Worm (Caenorhabditis elegans) whole organism, young adult: Measurements from ENCODE around the gene grl-9.

ENCODE experiments used
- B0019.2 ChIP-seq: fragments of 200-800 bp; sonication (Bioruptor generic); conservative IDR thresholded peaks from 2 replicates; pipeline ENCODE4 v1.3.6; 2022; ENCODE audit warnings: missing genetic modification reagents, missing genetic modification characterization, missing compliant biosample characterization
- B0336.3 ChIP-seq: fragments of 200-800 bp; sonication (Bioruptor generic); IDR thresholded peaks from 2 replicates; pipeline ENCODE4 v1.3.6; 2022; ENCODE audit warnings: missing genetic modification characterization, missing compliant biosample characterization
- C06A6.2 ChIP-seq: fragments of 200-800 bp; sonication (Bioruptor generic); conservative IDR thresholded peaks from 2 replicates; pipeline ENCODE4 v1.3.6; 2022; ENCODE audit warnings: missing genetic modification characterization, missing compliant biosample characterization
- F22D6.2 ChIP-seq: sonication (generic microtip); optimal IDR thresholded peaks from 2 replicates; lab custom pipeline; 2016; ENCODE audit warnings: mild to moderate bottlenecking, missing genetic modification characterization, missing compliant biosample characterization
- F39B2.1 ChIP-seq: fragments of 200-800 bp; sonication (Bioruptor generic); IDR thresholded peaks from 2 replicates; pipeline ENCODE4 v1.3.6; 2022; ENCODE audit warnings: missing genetic modification reagents, missing genetic modification characterization, missing compliant biosample characterization
- F49E8.2 ChIP-seq: sonication (generic microtip); optimal IDR thresholded peaks from 3 replicates; lab custom pipeline; 2017; ENCODE audit warnings: missing genetic modification characterization, mild to moderate bottlenecking, missing compliant biosample characterization, antibody characterized with exemption, moderate library complexity; ENCODE audit not compliant: insufficient read depth
- F52B5.7 ChIP-seq: sonication (generic microtip); optimal IDR thresholded peaks from 2 replicates; lab custom pipeline; 2016; ENCODE audit warnings: mild to moderate bottlenecking, missing genetic modification characterization, missing compliant biosample characterization
- K11D2.4 ChIP-seq: fragments of 200-800 bp; sonication (Bioruptor generic); IDR thresholded peaks from 2 replicates; pipeline ENCODE4 v1.3.6; 2022; ENCODE audit warnings: missing genetic modification reagents, missing genetic modification characterization, missing compliant biosample characterization
- K12H6.12 ChIP-seq: fragments of 200-800 bp; sonication (Bioruptor generic); optimal IDR thresholded peaks from 2 replicates; lab custom pipeline; 2018; ENCODE audit warnings: mild to moderate bottlenecking, missing genetic modification characterization, missing compliant biosample characterization
- Y56A3A.18 ChIP-seq: fragments of 200-800 bp; sonication (Bioruptor generic); IDR thresholded peaks from 2 replicates; pipeline ENCODE4 v1.3.6; 2022; ENCODE audit warnings: missing genetic modification reagents, missing genetic modification characterization, missing compliant biosample characterization
- atf-7 ChIP-seq: sonication (generic microtip); optimal IDR thresholded peaks from 2 replicates; lab custom pipeline; 2017; ENCODE audit warnings: mild to moderate bottlenecking, missing genetic modification characterization, missing compliant biosample characterization
- attf-3 ChIP-seq: fragments of 200-800 bp; sonication (Bioruptor generic); conservative IDR thresholded peaks from 2 replicates; pipeline ENCODE4 v1.3.6; 2022; ENCODE audit warnings: missing genetic modification reagents, missing genetic modification characterization, missing compliant biosample characterization
- attf-6 ChIP-seq: fragments of 200-800 bp; sonication (Bioruptor generic); IDR thresholded peaks from 2 replicates; pipeline ENCODE4 v1.3.6; 2022; ENCODE audit warnings: missing genetic modification reagents, missing genetic modification characterization, missing compliant biosample characterization
- ceh-58 ChIP-seq: fragments of 200-800 bp; sonication (Bioruptor generic); IDR thresholded peaks from 2 replicates; pipeline ENCODE4 v1.3.6; 2022; ENCODE audit warnings: missing genetic modification characterization, missing compliant biosample characterization
- dpff-1 ChIP-seq: sonication (generic microtip); optimal IDR thresholded peaks from 2 replicates; lab custom pipeline; 2017; ENCODE audit warnings: mild to moderate bottlenecking, missing genetic modification characterization, missing compliant biosample characterization
- ets-4 ChIP-seq: fragments of 200-800 bp; sonication (Bioruptor generic); optimal IDR thresholded peaks from 2 replicates; lab custom pipeline; 2018; ENCODE audit warnings: mild to moderate bottlenecking, missing genetic modification characterization, missing compliant biosample characterization
- fkh-3 ChIP-seq: sonication (generic microtip); optimal IDR thresholded peaks from 2 replicates; lab custom pipeline; 2016; ENCODE audit warnings: mild to moderate bottlenecking, missing genetic modification characterization, missing compliant biosample characterization
- gei-17 ChIP-seq: fragments of 200-800 bp; sonication (Bioruptor generic); optimal IDR thresholded peaks from 2 replicates; lab custom pipeline; 2018; ENCODE audit warnings: mild to moderate bottlenecking, missing genetic modification characterization, missing compliant biosample characterization
- hlh-26 ChIP-seq: fragments of 200-800 bp; sonication (Bioruptor generic); conservative IDR thresholded peaks from 2 replicates; pipeline ENCODE4 v1.3.6; 2022; ENCODE audit warnings: missing genetic modification reagents, missing genetic modification characterization, missing compliant biosample characterization
- hmg-1.2 ChIP-seq: fragments of 200-800 bp; sonication (Bioruptor generic); IDR thresholded peaks from 2 replicates; pipeline ENCODE4 v1.3.6; 2022; ENCODE audit warnings: missing genetic modification reagents, missing genetic modification characterization, missing compliant biosample characterization
- lag-1 ChIP-seq: fragments of 200-800 bp; sonication (Bioruptor generic); IDR thresholded peaks from 2 replicates; pipeline ENCODE4 v1.3.6; 2022; ENCODE audit warnings: missing genetic modification reagents, missing genetic modification characterization, missing compliant biosample characterization
- let-526 ChIP-seq: fragments of 200-800 bp; sonication (Bioruptor generic); IDR thresholded peaks from 2 replicates; pipeline ENCODE4 v1.3.6; 2022; ENCODE audit warnings: missing genetic modification reagents, missing genetic modification characterization, missing compliant biosample characterization
- lin-26 ChIP-seq: fragments of 200-800 bp; sonication (Bioruptor generic); IDR thresholded peaks from 2 replicates; pipeline ENCODE4 v1.3.6; 2022; ENCODE audit warnings: missing genetic modification reagents, missing genetic modification characterization, missing compliant biosample characterization
- lin-35 ChIP-seq, 3 experiments: fragments of 150-350 bp in 2 of 3; sonication (generic microtip) in 1 of 3; optimal IDR thresholded peaks; 2 replicates each; lab custom pipeline; 2014 to 2018; ENCODE audit warnings: missing biosample characterization in 3 of 3, missing genetic modification characterization in 3 of 3, missing genetic modification reagents in 3 of 3
- lir-1 ChIP-seq: fragments of 200-800 bp; sonication (Bioruptor generic); conservative IDR thresholded peaks from 2 replicates; pipeline ENCODE4 v1.3.6; 2022; ENCODE audit warnings: missing genetic modification reagents, missing genetic modification characterization, missing compliant biosample characterization
- lsl-1 ChIP-seq: fragments of 200-800 bp; sonication (Bioruptor generic); optimal IDR thresholded peaks from 2 replicates; lab custom pipeline; 2018; ENCODE audit warnings: mild to moderate bottlenecking, missing genetic modification characterization, moderate library complexity, missing compliant biosample characterization
- madf-3 ChIP-seq: fragments of 200-800 bp; sonication (Bioruptor generic); IDR thresholded peaks from 2 replicates; pipeline ENCODE4 v1.3.6; 2022; ENCODE audit warnings: missing genetic modification reagents, missing genetic modification characterization, missing compliant biosample characterization
- mcd-1 ChIP-seq: fragments of 200-800 bp; sonication (Bioruptor generic); IDR thresholded peaks from 2 replicates; pipeline ENCODE4 v1.3.6; 2022; ENCODE audit warnings: missing genetic modification reagents, missing genetic modification characterization, missing compliant biosample characterization
- nfyb-1 ChIP-seq: fragments of 200-800 bp; sonication (Bioruptor generic); IDR thresholded peaks from 2 replicates; pipeline ENCODE4 v1.3.6; 2022; ENCODE audit warnings: missing genetic modification reagents, missing genetic modification characterization, missing compliant biosample characterization
- nhr-27 ChIP-seq: fragments of 200-800 bp; sonication (Bioruptor generic); optimal IDR thresholded peaks from 2 replicates; lab custom pipeline; 2018; ENCODE audit warnings: mild to moderate bottlenecking, missing genetic modification characterization, moderate library complexity, missing compliant biosample characterization
- pbrm-1 ChIP-seq: fragments of 200-800 bp; sonication (Bioruptor generic); IDR thresholded peaks from 2 replicates; pipeline ENCODE4 v1.3.6; 2022; ENCODE audit warnings: missing genetic modification reagents, missing genetic modification characterization, missing compliant biosample characterization
- pha-4 ChIP-seq: fragments of 150-350 bp; sonication (generic microtip); optimal IDR thresholded peaks from 2 replicates; lab custom pipeline; 2014; ENCODE audit warnings: missing biosample characterization, missing genetic modification reagents, missing genetic modification characterization
- rcor-1 ChIP-seq: fragments of 200-800 bp; sonication (Bioruptor generic); IDR thresholded peaks from 2 replicates; pipeline ENCODE4 v1.3.6; 2022; ENCODE audit warnings: missing genetic modification reagents, missing genetic modification characterization, missing compliant biosample characterization
- rpc-1 ChIP-seq, 2 experiments: fragments of 150-350 bp in 1 of 2; sonication (generic microtip) in 1 of 2; optimal IDR thresholded peaks; 2 replicates each; lab custom pipeline; 2014 to 2018; ENCODE audit warnings: missing biosample characterization in 1 of 2, missing genetic modification characterization in 1 of 2, missing genetic modification reagents in 1 of 2, missing genotype in 1 of 2
- snpc-4 ChIP-seq, 5 experiments: fragments of 150-350 bp in 1 of 5; sonication (generic microtip) in 4 of 5; optimal IDR thresholded peaks; 2 replicates each; lab custom pipeline; 2014 to 2018; ENCODE audit warnings: missing genetic modification characterization in 5 of 5, missing biosample characterization in 3 of 5, antibody characterized with exemption in 2 of 5, mild to moderate bottlenecking in 2 of 5, missing compliant biosample characterization in 2 of 5, missing genotype in 2 of 5, moderate library complexity in 2 of 5, missing genetic modification reagents in 1 of 5
- somi-1 ChIP-seq: fragments of 200-800 bp; sonication (Bioruptor generic); optimal IDR thresholded peaks from 2 replicates; lab custom pipeline; 2018; ENCODE audit warnings: mild to moderate bottlenecking, missing genetic modification characterization, missing compliant biosample characterization
- sptf-2 ChIP-seq: fragments of 200-800 bp; sonication (Bioruptor generic); optimal IDR thresholded peaks from 2 replicates; lab custom pipeline; 2018; ENCODE audit warnings: mild to moderate bottlenecking, missing genetic modification characterization, missing compliant biosample characterization
- ztf-22 ChIP-seq: fragments of 200-800 bp; sonication (Bioruptor generic); optimal IDR thresholded peaks from 2 replicates; lab custom pipeline; 2018; ENCODE audit warnings: mild to moderate bottlenecking, missing genetic modification characterization, moderate library complexity, missing compliant biosample characterization
- ztf-25 ChIP-seq: fragments of 200-800 bp; sonication (Bioruptor generic); IDR thresholded peaks from 2 replicates; pipeline ENCODE4 v1.3.6; 2022; ENCODE audit warnings: missing genetic modification reagents, missing genetic modification characterization, missing compliant biosample characterization

grl-9 gene

DNA sequence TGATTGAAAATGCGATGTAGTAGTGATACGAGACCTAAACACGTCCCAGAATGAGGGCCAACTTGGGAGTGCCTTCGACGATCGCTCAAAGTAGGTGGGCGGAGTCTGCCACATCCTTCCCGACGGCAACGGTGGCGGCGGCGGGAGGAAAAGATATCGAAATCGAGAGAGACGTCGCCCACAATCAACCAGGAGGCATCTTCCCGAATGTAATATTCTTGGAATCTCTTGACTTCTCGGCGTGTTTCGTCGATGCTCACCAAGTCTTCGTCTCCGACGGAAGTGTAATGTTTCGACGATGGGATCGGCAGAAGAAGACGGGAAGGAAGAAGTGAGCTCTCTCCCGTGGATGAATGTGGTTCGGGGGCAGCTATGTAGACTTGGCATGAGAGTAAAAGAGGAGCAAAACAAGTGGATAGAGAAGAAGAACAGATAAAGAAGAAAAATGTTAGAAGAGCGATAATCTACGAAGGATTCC, 37.0 kb upstream of the grl-9 start, which contains the start of the genes T25F10.1 and clik-1:
TSS of gene T25F10.1 (plus strand) at position 51 of the 478 bp plus-strand sequence.
TSS of gene clik-1 (minus strand) at position 281 of the 478 bp plus-strand sequence.
- TF ChIP-seq madf-3 (GFP tag; lab: Robert Waterston, UW) (no peak), lir-1 (GFP tag; lab: Robert Waterston, UW) (no peak), somi-1 (GFP tag; lab: Kevin White, UChicago) (no peak), B0336.3 (GFP tag; lab: Robert Waterston, UW) (no peak), ets-4 (GFP tag; lab: Kevin White, UChicago) (no peak), K11D2.4 (GFP tag; lab: Robert Waterston, UW) (no peak), hlh-26 (no peak), fkh-3 (tag; lab: Kevin White, UChicago) (no peak), ceh-58 (GFP tag; lab: Robert Waterston, UW) (no peak), dpff-1 (tag; lab: Kevin White, UChicago) (no peak), let-526 (GFP tag; lab: Robert Waterston, UW) (no peak), gei-17 (no peak), sptf-2 (GFP tag; lab: Kevin White, UChicago) (no peak), F52B5.7 (tag; lab: Kevin White, UChicago) (no peak), rpc-1 (optimal IDR thresholded peaks at IDR 0.05; lab: Kevin White, UChicago) (no peak), rpc-1 (tag; optimal IDR thresholded peaks at IDR 0.05; lab: Kevin White, UChicago) (no peak)

DNA sequence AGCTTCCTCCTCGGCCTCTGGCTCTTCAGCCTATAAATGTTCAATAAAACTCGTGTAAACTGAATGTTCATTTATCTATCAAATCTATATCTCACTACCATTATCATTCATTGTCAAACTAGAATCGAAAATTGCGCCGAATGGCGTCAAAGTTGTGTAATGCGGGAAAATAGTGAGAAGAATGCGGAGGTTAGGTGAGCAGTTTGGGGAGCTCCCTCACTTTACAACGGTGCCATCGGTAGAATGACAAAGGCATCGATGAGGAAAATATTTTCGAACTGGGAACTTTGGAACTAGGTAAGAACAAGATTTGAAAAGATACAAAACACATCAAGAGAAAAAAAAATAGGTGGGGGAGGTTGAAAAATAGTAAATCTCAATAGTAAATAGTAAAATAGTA, 36.1 kb upstream of the grl-9 start:
- no peak for TF ChIP-seq mcd-1 (GFP tag; lab: Robert Waterston, UW)
- no peak for TF ChIP-seq lsl-1 (GFP tag; lab: Kevin White, UChicago)
- no peak for TF ChIP-seq gei-17
- TF ChIP-seq F49E8.2 (tag; lab: Kevin White, UChicago): no peak
- no peak for TF ChIP-seq ztf-22 (GFP tag; lab: Kevin White, UChicago)
- no peak for TF ChIP-seq F39B2.1 (GFP tag; lab: Robert Waterston, UW)
- no peak for TF ChIP-seq snpc-4 (GFP tag; optimal IDR thresholded peaks at IDR 0.05; lab: Kevin White, UChicago)
- TF ChIP-seq snpc-4 (tag; optimal IDR thresholded peaks at IDR 0.05; lab: Kevin White, UChicago): no peak
- TF ChIP-seq atf-7 (tag; lab: Kevin White, UChicago): no peak
- TF ChIP-seq lag-1 (GFP tag; lab: Robert Waterston, UW): no peak
- TF ChIP-seq nfyb-1 (GFP tag; lab: Robert Waterston, UW): no peak
- no peak for TF ChIP-seq ztf-25
- TF ChIP-seq nhr-27 (tag; lab: Kevin White, UChicago): no peak

DNA sequence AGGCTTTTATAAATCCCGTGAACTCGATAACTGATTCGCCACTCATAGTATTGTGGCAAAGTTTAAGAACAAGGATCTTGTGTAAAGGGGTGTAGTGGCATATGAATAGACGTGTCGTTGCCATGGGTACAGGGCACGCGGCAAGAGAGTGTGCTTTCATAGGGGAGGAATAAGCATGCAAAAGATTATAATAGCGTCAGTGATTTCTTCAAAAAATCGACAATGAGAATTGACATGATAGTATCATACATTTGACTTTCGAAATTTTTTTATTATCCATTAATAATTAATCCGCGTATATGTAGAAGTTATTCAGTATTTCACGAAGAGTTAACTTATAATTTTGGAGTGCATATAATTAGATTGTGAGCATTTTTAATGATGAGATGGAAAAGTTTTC, 33.5 kb upstream of the grl-9 start, which contains the start of gene bbs-8:
TSS of gene bbs-8 (minus strand) at position 101 of the 400 bp plus-strand sequence.
- no peak for TF ChIP-seq attf-6 (GFP tag; lab: Robert Waterston, UW)
- TF ChIP-seq F22D6.2 (tag; lab: Kevin White, UChicago): no peak
- TF ChIP-seq pbrm-1 (GFP tag; lab: Robert Waterston, UW): no peak
- no peak for TF ChIP-seq attf-3
- no peak for TF ChIP-seq hmg-1.2 (GFP tag; lab: Robert Waterston, UW)
- no peak for TF ChIP-seq pha-4 (tag; lab: Kevin White, UChicago)
- no peak for TF ChIP-seq B0019.2 (GFP tag; lab: Robert Waterston, UW)
- TF ChIP-seq Y56A3A.18 (GFP tag; lab: Robert Waterston, UW): no peak
- no peak for TF ChIP-seq let-526 (GFP tag; lab: Robert Waterston, UW)
- no peak for TF ChIP-seq K12H6.12 (tag; lab: Kevin White, UChicago)
- TF ChIP-seq madf-3 (GFP tag; lab: Robert Waterston, UW): no peak
- TF ChIP-seq lin-35 (GFP tag; optimal IDR thresholded peaks at IDR 0.05; lab: Kevin White, UChicago): no peak
- TF ChIP-seq lin-26 (GFP tag; lab: Robert Waterston, UW): no peak
- no peak for TF ChIP-seq C06A6.2
- no peak for TF ChIP-seq lsl-1 (GFP tag; lab: Kevin White, UChicago)
- no peak for TF ChIP-seq rcor-1 (GFP tag; lab: Robert Waterston, UW)
